Fruit fly (Drosophila melanogaster) whole organism, embryonic: Measurements from ENCODE around the gene CG17118.

Experiments used
- B-H1 ChIP-seq: fragments of 200-800 bp; sonication (Bioruptor generic); IDR thresholded peaks from 3 replicates; pipeline ENCODE4 v1.3.6; 2022; ENCODE audit warnings: missing biosample characterization, missing genetic modification characterization
- Bgb ChIP-seq: fragments of 200-800 bp; sonication (Bioruptor generic); IDR thresholded peaks from 2 replicates; pipeline ENCODE4 v1.3.6; 2022; ENCODE audit warnings: missing biosample characterization, missing genetic modification characterization; ENCODE audit not compliant: partially characterized antibody
- CG11695 ChIP-seq: fragments of 200-800 bp; sonication (Bioruptor generic); IDR thresholded peaks from 3 replicates; pipeline ENCODE4 v1.3.6; 2022; ENCODE audit warnings: missing biosample characterization, missing genetic modification characterization
- CG12104 ChIP-seq: fragments of 200-800 bp; sonication (Bioruptor generic); optimal IDR thresholded peaks from 3 replicates; lab custom pipeline; 2016; ENCODE audit warnings: missing biosample characterization, missing genetic modification characterization
- CG12391 ChIP-seq: fragments of 200-800 bp; sonication (Bioruptor generic); optimal IDR thresholded peaks from 3 replicates; lab custom pipeline; 2018; ENCODE audit warnings: missing biosample characterization, mild to moderate bottlenecking, missing genetic modification characterization, moderate library complexity
- CG13123 ChIP-seq: fragments of 200-800 bp; sonication (Bioruptor generic); optimal IDR thresholded peaks from 2 replicates; lab custom pipeline; 2016; ENCODE audit warnings: missing biosample characterization, missing genetic modification characterization
- CG14441 ChIP-seq: fragments of 200-800 bp; sonication (Bioruptor generic); IDR thresholded peaks from 2 replicates; pipeline ENCODE4 v1.3.6; 2022; ENCODE audit warnings: missing biosample characterization, missing genetic modification characterization
- CG14860 ChIP-seq: fragments of 200-800 bp; sonication (Bioruptor generic); IDR thresholded peaks from 3 replicates; pipeline ENCODE4 v1.3.6; 2022; ENCODE audit warnings: missing biosample characterization, missing genetic modification characterization; ENCODE audit not compliant: partially characterized antibody
- CG2120 ChIP-seq: fragments of 200-800 bp; sonication (Bioruptor generic); optimal IDR thresholded peaks from 3 replicates; lab custom pipeline; 2016; ENCODE audit warnings: missing biosample characterization, missing genetic modification characterization
- CG2129 ChIP-seq: fragments of 200-800 bp; sonication (Bioruptor generic); IDR thresholded peaks from 2 replicates; pipeline ENCODE4 v1.3.6; 2022; ENCODE audit warnings: missing biosample characterization, missing genetic modification characterization; ENCODE audit not compliant: partially characterized antibody
- CG31365 ChIP-seq: fragments of 200-800 bp; sonication (Bioruptor generic); optimal IDR thresholded peaks from 2 replicates; lab custom pipeline; 2018; ENCODE audit warnings: missing biosample characterization, mild to moderate bottlenecking, missing genetic modification characterization
- CG31388 ChIP-seq: fragments of 200-800 bp; sonication (Bioruptor generic); optimal IDR thresholded peaks from 2 replicates; lab custom pipeline; 2016; ENCODE audit warnings: missing biosample characterization, missing genetic modification characterization
- CG3995 ChIP-seq: fragments of 200-800 bp; sonication (Bioruptor generic); optimal IDR thresholded peaks from 3 replicates; lab custom pipeline; 2016; ENCODE audit warnings: missing biosample characterization, missing genetic modification characterization
- CG6791 ChIP-seq: fragments of 200-800 bp; sonication (Bioruptor generic); IDR thresholded peaks from 3 replicates; pipeline ENCODE4 v1.3.6; 2022; ENCODE audit warnings: missing biosample characterization, missing genetic modification characterization; ENCODE audit not compliant: partially characterized antibody
- CG7786 ChIP-seq: fragments of 200-800 bp; sonication (Bioruptor generic); optimal IDR thresholded peaks from 2 replicates; lab custom pipeline; 2016; ENCODE audit warnings: missing biosample characterization, missing genetic modification characterization
- CG7987 ChIP-seq: fragments of 200-800 bp; sonication (Bioruptor generic); optimal IDR thresholded peaks from 2 replicates; lab custom pipeline; 2018; ENCODE audit warnings: missing biosample characterization, mild to moderate bottlenecking, missing genetic modification characterization, moderate library complexity
- CG8089 ChIP-seq: fragments of 200-800 bp; sonication (Bioruptor generic); optimal IDR thresholded peaks from 3 replicates; lab custom pipeline; 2016; ENCODE audit warnings: missing biosample characterization, missing genetic modification characterization
- CG8388 ChIP-seq: fragments of 200-800 bp; sonication (Bioruptor generic); optimal IDR thresholded peaks from 2 replicates; lab custom pipeline; 2019; ENCODE audit warnings: missing biosample characterization, mild to moderate bottlenecking, missing genetic modification characterization, moderate library complexity
- CG8944 ChIP-seq: fragments of 200-800 bp; sonication (Bioruptor generic); optimal IDR thresholded peaks from 3 replicates; lab custom pipeline; 2016; ENCODE audit warnings: missing biosample characterization, missing genetic modification characterization
- CrebB ChIP-seq: fragments of 200-800 bp; sonication (Bioruptor generic); optimal IDR thresholded peaks from 3 replicates; lab custom pipeline; 2018; ENCODE audit warnings: missing biosample characterization, mild to moderate bottlenecking, missing genetic modification characterization
- Doc2 ChIP-seq: fragments of 200-800 bp; sonication (Bioruptor generic); IDR thresholded peaks from 2 replicates; pipeline ENCODE4 v1.3.6; 2022; ENCODE audit warnings: missing biosample characterization, missing genetic modification characterization
- Dref ChIP-seq: fragments of 200-800 bp; sonication (Bioruptor generic); IDR thresholded peaks from 2 replicates; pipeline ENCODE4 v1.3.6; 2022; ENCODE audit warnings: missing biosample characterization, missing genetic modification characterization
- Fer2 ChIP-seq: fragments of 200-800 bp; sonication (Bioruptor generic); optimal IDR thresholded peaks from 2 replicates; lab custom pipeline; 2018; ENCODE audit warnings: missing biosample characterization, mild to moderate bottlenecking, missing genetic modification characterization, moderate library complexity
- Fer3 ChIP-seq: fragments of 200-800 bp; sonication (Bioruptor generic); optimal IDR thresholded peaks from 2 replicates; lab custom pipeline; 2018; ENCODE audit warnings: missing biosample characterization, mild to moderate bottlenecking, missing genetic modification characterization, moderate library complexity
- Gug ChIP-seq: fragments of 200-800 bp; sonication (Bioruptor generic); IDR thresholded peaks from 4 replicates; pipeline ENCODE4 v1.3.6; 2022; ENCODE audit warnings: missing biosample characterization, missing genetic modification characterization
- HLH3B ChIP-seq: fragments of 200-800 bp; sonication (Bioruptor generic); IDR thresholded peaks from 2 replicates; pipeline ENCODE4 v1.3.6; 2022; ENCODE audit warnings: missing biosample characterization, missing genetic modification characterization
- Hr39 ChIP-seq: fragments of >200 bp; optimal IDR thresholded peaks from 2 replicates; lab custom pipeline; 2017
- Kr ChIP-seq: fragments of 200-800 bp; sonication (Bioruptor generic); optimal IDR thresholded peaks from 2 replicates; lab custom pipeline; 2017; ENCODE audit warnings: missing biosample characterization, mild to moderate bottlenecking, missing genetic modification characterization
- NK7.1 ChIP-seq: fragments of 200-800 bp; sonication (Bioruptor generic); optimal IDR thresholded peaks from 3 replicates; lab custom pipeline; 2016; ENCODE audit warnings: missing biosample characterization, missing genetic modification characterization
- Optix ChIP-seq: fragments of 200-800 bp; sonication (Bioruptor generic); IDR thresholded peaks from 3 replicates; pipeline ENCODE4 v1.3.6; 2022; ENCODE audit warnings: missing biosample characterization, missing genetic modification characterization
- Stat92E ChIP-seq, 3 experiments: fragments of >200 bp in 2 of 3; fragments of 200-800 bp in 1 of 3; sonication (Bioruptor generic) in 1 of 3; optimal IDR thresholded peaks; 2 replicates each; lab custom pipeline; 2017 to 2019; ENCODE audit warnings: missing biosample characterization in 3 of 3, missing genetic modification characterization in 3 of 3, mild to moderate bottlenecking in 1 of 3, moderate library complexity in 1 of 3
- Usf ChIP-seq: fragments of 200-800 bp; sonication (Bioruptor generic); optimal IDR thresholded peaks from 2 replicates; lab custom pipeline; 2017; ENCODE audit warnings: missing genotype, missing biosample characterization, missing genetic modification characterization
- ash1 ChIP-seq: fragments of 200-800 bp; sonication (Bioruptor generic); optimal IDR thresholded peaks from 2 replicates; lab custom pipeline; 2018; ENCODE audit warnings: missing biosample characterization, mild to moderate bottlenecking, missing genetic modification characterization
- bab2 ChIP-seq: fragments of 200-800 bp; sonication (Bioruptor generic); optimal IDR thresholded peaks from 2 replicates; lab custom pipeline; 2016; ENCODE audit warnings: missing biosample characterization, missing genetic modification characterization
- bcd ChIP-seq: fragments of 200-800 bp; sonication (Bioruptor generic); optimal IDR thresholded peaks from 2 replicates; lab custom pipeline; 2017; ENCODE audit warnings: missing biosample characterization, mild to moderate bottlenecking, missing genetic modification characterization
- ewg ChIP-seq: fragments of 200-800 bp; sonication (Bioruptor generic); optimal IDR thresholded peaks from 3 replicates; lab custom pipeline; 2017; ENCODE audit warnings: mild to moderate bottlenecking, missing biosample characterization, missing genetic modification reagents, missing genetic modification characterization
- fd96Cb ChIP-seq: fragments of 200-800 bp; sonication (Bioruptor generic); optimal IDR thresholded peaks from 2 replicates; lab custom pipeline; 2018; ENCODE audit warnings: missing biosample characterization, mild to moderate bottlenecking, missing genetic modification characterization, moderate library complexity
- gcm2 ChIP-seq: fragments of 200-800 bp; sonication (Bioruptor generic); optimal IDR thresholded peaks from 2 replicates; lab custom pipeline; 2016; ENCODE audit warnings: missing biosample characterization, missing genetic modification characterization
- grau ChIP-seq: fragments of 200-800 bp; optimal IDR thresholded peaks from 3 replicates; lab custom pipeline; 2019; ENCODE audit warnings: missing biosample characterization, mild to moderate bottlenecking, missing genetic modification characterization, moderate library complexity
- h ChIP-seq: fragments of >200 bp; optimal IDR thresholded peaks from 2 replicates; lab custom pipeline; 2017
- lmd ChIP-seq: fragments of 200-800 bp; sonication (Bioruptor generic); IDR thresholded peaks from 2 replicates; pipeline ENCODE4 v1.3.6; 2022; ENCODE audit warnings: missing biosample characterization, missing genetic modification characterization
- mam ChIP-seq: fragments of 200-800 bp; sonication (Bioruptor generic); optimal IDR thresholded peaks from 3 replicates; lab custom pipeline; 2016; ENCODE audit warnings: missing biosample characterization, missing genetic modification characterization
- nmo ChIP-seq: fragments of 200-800 bp; sonication (Bioruptor generic); optimal IDR thresholded peaks from 2 replicates; lab custom pipeline; 2018; ENCODE audit warnings: missing biosample characterization, mild to moderate bottlenecking, missing genetic modification characterization, moderate library complexity
- nom ChIP-seq: fragments of 200-800 bp; sonication (Bioruptor generic); optimal IDR thresholded peaks from 2 replicates; lab custom pipeline; 2017; ENCODE audit warnings: missing biosample characterization, missing genetic modification characterization, mild to moderate bottlenecking, moderate library complexity, missing genetic modification reagents
- odd ChIP-seq: fragments of 200-800 bp; sonication (Bioruptor generic); optimal IDR thresholded peaks from 2 replicates; lab custom pipeline; 2017; ENCODE audit warnings: missing biosample characterization, mild to moderate bottlenecking, missing genetic modification characterization
- run ChIP-seq: fragments of 200-800 bp; sonication (Bioruptor generic); optimal IDR thresholded peaks from 3 replicates; lab custom pipeline; 2018; ENCODE audit warnings: missing biosample characterization, mild to moderate bottlenecking, missing genetic modification characterization
- sens ChIP-seq: fragments of 200-800 bp; sonication (Bioruptor generic); peaks from one replicate; lab custom pipeline; 2016; ENCODE audit warnings: missing biosample characterization, missing genetic modification characterization
- sens-2 ChIP-seq: fragments of 200-800 bp; sonication (Bioruptor generic); IDR thresholded peaks from 2 replicates; pipeline ENCODE4 v1.3.6; 2022; ENCODE audit warnings: missing biosample characterization, missing genetic modification characterization
- sna ChIP-seq: fragments of 200-800 bp; sonication (Bioruptor generic); IDR thresholded peaks from 2 replicates; pipeline ENCODE4 v1.3.6; 2022; ENCODE audit warnings: missing biosample characterization, missing genetic modification characterization; ENCODE audit not compliant: partially characterized antibody
- sr ChIP-seq: fragments of 200-800 bp; sonication (Bioruptor generic); IDR thresholded peaks from 3 replicates; pipeline ENCODE4 v1.3.6; 2022; ENCODE audit warnings: missing biosample characterization, missing genetic modification characterization
- twi ChIP-seq: fragments of 200-800 bp; optimal IDR thresholded peaks from 2 replicates; lab custom pipeline; 2019; ENCODE audit warnings: missing biosample characterization, mild to moderate bottlenecking, missing genetic modification characterization, moderate library complexity
- zfh1 ChIP-seq: fragments of 200-800 bp; sonication (Bioruptor generic); IDR thresholded peaks from 3 replicates; pipeline ENCODE4 v1.3.6; 2022; ENCODE audit warnings: missing biosample characterization, missing genetic modification characterization

The CG17118 gene

DNA sequence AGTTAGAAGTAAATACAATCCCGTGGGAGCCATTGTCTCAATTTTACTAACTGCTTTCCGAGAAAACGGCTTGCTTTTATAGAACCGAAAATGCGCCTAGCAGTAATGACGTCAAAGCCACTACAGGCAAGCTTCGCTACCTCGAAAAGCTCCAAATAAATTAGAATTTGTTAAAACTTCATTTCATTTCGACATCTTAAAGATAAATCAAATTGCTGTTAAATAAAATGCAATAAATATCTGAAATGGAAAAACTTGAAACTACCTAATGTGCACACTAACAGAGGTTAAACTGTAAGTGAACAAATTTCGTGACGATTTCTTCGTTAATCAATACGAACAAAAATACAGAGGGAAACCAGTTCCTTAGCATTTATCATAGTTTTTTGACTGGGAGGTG is 32.1 kb upstream of the CG17118 start, which contains the start of gene CG7300 (continued):
- TF ChIP-seq HLH3B (no peak), CG11695 (GFP tag; lab: Robert Waterston, UW) (peak; percentile 69; the same call in 2 of the 3 replicates), CG12104 (GFP tag; lab: Kevin White, UChicago) (no peak), CG14441 (GFP tag; lab: Robert Waterston, UW) (peak; percentile 49), Dref (GFP tag; lab: Robert Waterston, UW) (no peak), Fer2 (tag; lab: Kevin White, UChicago) (no peak), Doc2 (GFP tag; lab: Robert Waterston, UW) (no peak), ewg (GFP tag; lab: Kevin White, UChicago) (no peak), zfh1 (peak; percentile 50; the same call in 2 of the 3 replicates), Stat92E (GFP tag; optimal IDR thresholded peaks at IDR 0.05; lab: Kevin White, UChicago) (no peak), ash1 (GFP tag; lab: Kevin White, UChicago) (no peak), run (tag; lab: Kevin White, UChicago) (no peak), CrebB (no peak), sr (no peak), Fer3 (tag; lab: Kevin White, UChicago) (peak; percentile 62), fd96Cb (tag; lab: Kevin White, UChicago) (peak; percentile 52), CG6791 (GFP tag; lab: Robert Waterston, UW) (no peak), CG13123 (GFP tag; lab: Kevin White, UChicago) (no peak), CG7786 (peak; percentile 24), twi (tag; lab: Kevin White, UChicago) (no peak), CG8089 (no peak), odd (GFP tag; lab: Kevin White, UChicago) (no peak), CG3995 (no peak), bcd (GFP tag; lab: Kevin White, UChicago) (peak; percentile 58), h (lab: Kevin White, UChicago) (no peak), CG2120 (GFP tag; lab: Kevin White, UChicago) (peak; percentile 83), CG8388 (GFP tag; lab: Kevin White, UChicago) (peak; percentile 39), nmo (GFP tag; lab: Kevin White, UChicago) (peak; percentile 59), CG31388 (GFP tag; lab: Kevin White, UChicago) (peak; percentile 27), gcm2 (GFP tag; lab: Kevin White, UChicago) (no peak), sens-2 (GFP tag; lab: Robert Waterston, UW) (no peak), CG7987 (GFP tag; lab: Kevin White, UChicago) (no peak), CG2129 (GFP tag; lab: Robert Waterston, UW) (no peak), Optix (no peak), Bgb (GFP tag; lab: Robert Waterston, UW) (no peak), Usf (GFP tag; lab: Kevin White, UChicago) (no peak), CG14860 (no peak), lmd (GFP tag; lab: Robert Waterston, UW) (peak; percentile 78), sna (GFP tag; lab: Robert Waterston, UW) (no peak), CG12391 (peak; percentile 58), grau (peak; percentile 89), Gug (peak; percentile 44; the same call in 2 of the 4 replicates), NK7.1 (GFP tag; lab: Kevin White, UChicago) (peak; percentile 12), Hr39 (lab: Kevin White, UChicago) (no peak), Kr (GFP tag; lab: Kevin White, UChicago) (no peak), CG8944 (peak; percentile 23), mam (peak; percentile 40), B-H1 (GFP tag; lab: Robert Waterston, UW) (peak; percentile 26; the same call in 1 of the 3 replicates), CG31365 (tag; lab: Kevin White, UChicago) (no peak), bab2 (GFP tag; lab: Kevin White, UChicago) (peak; percentile 24), nom (no peak), sens (GFP tag; lab: Kevin White, UChicago) (peak; percentile 80)
